Worm (Caenorhabditis elegans) whole organism, L1 larva: Measurements from ENCODE around the gene dnpp-1.

ENCODE experiments used
- F16B12.6 ChIP-seq: fragments of 150-350 bp; optimal IDR thresholded peaks from 2 replicates; lab custom pipeline; 2014; ENCODE audit warnings: missing biosample characterization, missing genetic modification characterization
- aha-1 ChIP-seq: fragments of 150-350 bp; optimal IDR thresholded peaks from 2 replicates; lab custom pipeline; 2014; ENCODE audit warnings: missing biosample characterization, missing genetic modification characterization
- alr-1 ChIP-seq: fragments of 200-800 bp; sonication (Bioruptor generic); optimal IDR thresholded peaks from 2 replicates; lab custom pipeline; 2018; ENCODE audit warnings: borderline replicate concordance, mild to moderate bottlenecking, missing genetic modification characterization, missing compliant biosample characterization
- aly-2 ChIP-seq: fragments of 150-350 bp; optimal IDR thresholded peaks from 2 replicates; lab custom pipeline; 2014; ENCODE audit warnings: missing biosample characterization, missing genetic modification characterization
- ama-1 ChIP-seq: fragments of 150-350 bp; optimal IDR thresholded peaks from 2 replicates; lab custom pipeline; 2014
- blmp-1 ChIP-seq: fragments of 150-350 bp; optimal IDR thresholded peaks from 2 replicates; lab custom pipeline; 2014; ENCODE audit warnings: missing biosample characterization, missing genetic modification characterization
- ceh-63 ChIP-seq: fragments of 200-800 bp; sonication (Bioruptor generic); optimal IDR thresholded peaks from 2 replicates; lab custom pipeline; 2018; ENCODE audit warnings: mild to moderate bottlenecking, missing genetic modification characterization, missing compliant biosample characterization
- ceh-88 ChIP-seq: fragments of 200-800 bp; sonication (Bioruptor generic); IDR thresholded peaks from 2 replicates; pipeline ENCODE4 v1.3.6; 2022; ENCODE audit warnings: missing genetic modification characterization, missing compliant biosample characterization
- ceh-90 ChIP-seq: sonication (generic microtip); optimal IDR thresholded peaks from 2 replicates; lab custom pipeline; 2016; ENCODE audit warnings: missing genetic modification characterization, missing compliant biosample characterization
- ces-1 ChIP-seq: fragments of 150-350 bp; optimal IDR thresholded peaks from 2 replicates; lab custom pipeline; 2014; ENCODE audit warnings: missing biosample characterization, missing genetic modification reagents, missing genetic modification characterization
- dpl-1 ChIP-seq, 3 experiments: fragments of 150-350 bp in 2 of 3; sonication (generic microtip) in 1 of 3; optimal IDR thresholded peaks; 2 replicates each; lab custom pipeline; 2014 to 2017; ENCODE audit warnings: missing biosample characterization in 3 of 3, missing genetic modification characterization in 3 of 3, missing genetic modification reagents in 3 of 3
- efl-1 ChIP-seq, 4 experiments: fragments of 150-350 bp; optimal IDR thresholded peaks in 3 of 4; peaks in 1 of 4; 1 replicate in 1 of 4; 2 replicates in 3 of 4; lab custom pipeline; 2014; ENCODE audit warnings: missing biosample characterization in 2 of 4, missing genetic modification characterization in 2 of 4, missing genetic modification reagents in 2 of 4
- elt-2 ChIP-seq: sonication (generic microtip); optimal IDR thresholded peaks from 2 replicates; lab custom pipeline; 2016; ENCODE audit warnings: missing genetic modification characterization, mild to moderate bottlenecking, inconsistent platforms, missing compliant biosample characterization, missing genetic modification reagents
- elt-3 ChIP-seq, 6 experiments: fragments of 150-350 bp in 1 of 6; sonication (generic microtip); optimal IDR thresholded peaks; 2 replicates each; lab custom pipeline; 2017 to 2018; ENCODE audit warnings: missing biosample characterization in 6 of 6, missing genetic modification characterization in 6 of 6, inconsistent platforms in 1 of 6
- fkh-4 ChIP-seq: sonication (generic microtip); optimal IDR thresholded peaks from 2 replicates; lab custom pipeline; 2016; ENCODE audit warnings: missing compliant biosample characterization, missing genetic modification characterization, borderline replicate concordance
- fos-1 ChIP-seq: fragments of 150-350 bp; optimal IDR thresholded peaks from 2 replicates; lab custom pipeline; 2014; ENCODE audit warnings: missing biosample characterization, missing genetic modification characterization
- hpl-2 ChIP-seq: fragments of 150-350 bp; optimal IDR thresholded peaks from 2 replicates; lab custom pipeline; 2014; ENCODE audit warnings: missing biosample characterization, missing genetic modification reagents, missing genetic modification characterization
- isw-1 ChIP-seq: fragments of 200-800 bp; sonication (Bioruptor generic); IDR thresholded peaks from 2 replicates; pipeline ENCODE4 v1.3.6; 2022; ENCODE audit warnings: missing genetic modification characterization, missing compliant biosample characterization
- jun-1 ChIP-seq: fragments of 150-350 bp; optimal IDR thresholded peaks from 2 replicates; lab custom pipeline; 2014; ENCODE audit warnings: missing biosample characterization, missing genetic modification reagents, missing genetic modification characterization
- lin-13 ChIP-seq: fragments of 150-350 bp; optimal IDR thresholded peaks from 2 replicates; lab custom pipeline; 2014; ENCODE audit warnings: missing biosample characterization, missing genetic modification reagents, missing genetic modification characterization
- lin-35 ChIP-seq, 2 experiments: fragments of 150-350 bp; optimal IDR thresholded peaks; 2 replicates each; lab custom pipeline; 2014; ENCODE audit warnings: missing biosample characterization in 2 of 2, missing genetic modification characterization in 2 of 2, missing genetic modification reagents in 2 of 2
- lsy-2 ChIP-seq, 2 experiments: fragments of 150-350 bp; optimal IDR thresholded peaks; 2 replicates each; lab custom pipeline; 2014; ENCODE audit warnings: missing biosample characterization in 2 of 2, missing genetic modification characterization in 2 of 2
- mab-9 ChIP-seq: fragments of 200-800 bp; sonication (Bioruptor generic); IDR thresholded peaks from 2 replicates; pipeline ENCODE4 v1.3.6; 2022; ENCODE audit warnings: missing genetic modification reagents, missing genetic modification characterization, missing compliant biosample characterization
- mep-1 ChIP-seq: fragments of 150-350 bp; optimal IDR thresholded peaks from 2 replicates; lab custom pipeline; 2014; ENCODE audit warnings: missing biosample characterization, missing genetic modification characterization
- nhr-11 ChIP-seq: fragments of 150-350 bp; optimal IDR thresholded peaks from 2 replicates; lab custom pipeline; 2014; ENCODE audit warnings: missing biosample characterization, missing genetic modification characterization
- nhr-12 ChIP-seq: sonication (generic microtip); optimal IDR thresholded peaks from 2 replicates; lab custom pipeline; 2017; ENCODE audit warnings: missing biosample characterization, missing genetic modification characterization
- nhr-19 ChIP-seq: fragments of 200-800 bp; sonication (Bioruptor generic); conservative IDR thresholded peaks from 2 replicates; pipeline ENCODE4 v1.3.6; 2022; ENCODE audit warnings: missing genetic modification characterization, missing compliant biosample characterization
- nhr-237 ChIP-seq: fragments of 150-350 bp; optimal IDR thresholded peaks from 2 replicates; lab custom pipeline; 2014; ENCODE audit warnings: missing biosample characterization, missing genetic modification characterization
- nhr-47 ChIP-seq: sonication (generic microtip); optimal IDR thresholded peaks from 2 replicates; lab custom pipeline; 2016; ENCODE audit warnings: mild to moderate bottlenecking, missing genetic modification characterization, moderate library complexity, missing compliant biosample characterization
- nhr-71 ChIP-seq: sonication (generic microtip); optimal IDR thresholded peaks from 2 replicates; lab custom pipeline; 2016; ENCODE audit warnings: mild to moderate bottlenecking, missing genetic modification characterization, moderate library complexity, missing compliant biosample characterization
- nhr-76 ChIP-seq: sonication (generic microtip); optimal IDR thresholded peaks from 2 replicates; lab custom pipeline; 2017; ENCODE audit warnings: missing biosample characterization, missing genetic modification characterization
- nhr-77 ChIP-seq: fragments of 150-350 bp; optimal IDR thresholded peaks from 2 replicates; lab custom pipeline; 2014; ENCODE audit warnings: missing biosample characterization, missing genetic modification characterization
- nhr-84 ChIP-seq: sonication (generic microtip); optimal IDR thresholded peaks from 2 replicates; lab custom pipeline; 2017; ENCODE audit warnings: missing biosample characterization, missing genetic modification characterization
- nhr-85 ChIP-seq: sonication (generic microtip); peaks from one replicate; lab custom pipeline; 2016; ENCODE audit warnings: missing genetic modification characterization, inconsistent platforms, missing compliant biosample characterization
- nhr-90 ChIP-seq: sonication (generic microtip); optimal IDR thresholded peaks from 2 replicates; lab custom pipeline; 2016; ENCODE audit warnings: mild to moderate bottlenecking, missing genetic modification characterization, missing compliant biosample characterization; ENCODE audit not compliant: poor library complexity
- pqm-1 ChIP-seq: sonication (generic microtip); optimal IDR thresholded peaks from 3 replicates; lab custom pipeline; 2017; ENCODE audit warnings: missing biosample characterization, missing genetic modification characterization
- rnt-1 ChIP-seq: sonication (generic microtip); optimal IDR thresholded peaks from 2 replicates; lab custom pipeline; 2016; ENCODE audit warnings: mild to moderate bottlenecking, missing genetic modification characterization, moderate library complexity, missing compliant biosample characterization
- snpc-4 ChIP-seq: fragments of 150-350 bp; optimal IDR thresholded peaks from 2 replicates; lab custom pipeline; 2014; ENCODE audit warnings: missing biosample characterization, missing genetic modification characterization
- snu-23 ChIP-seq: sonication (generic microtip); optimal IDR thresholded peaks from 2 replicates; lab custom pipeline; 2016; ENCODE audit warnings: missing genetic modification characterization, missing compliant biosample characterization
- sox-4 ChIP-seq: sonication (generic microtip); optimal IDR thresholded peaks from 2 replicates; lab custom pipeline; 2016; ENCODE audit warnings: missing genetic modification characterization, missing compliant biosample characterization
- sptf-1 ChIP-seq: fragments of 150-350 bp; optimal IDR thresholded peaks from 2 replicates; lab custom pipeline; 2014; ENCODE audit warnings: missing biosample characterization, missing genetic modification characterization
- swsn-7 ChIP-seq: sonication (generic microtip); optimal IDR thresholded peaks from 2 replicates; lab custom pipeline; 2016; ENCODE audit warnings: missing genetic modification characterization, missing compliant biosample characterization
- tbx-2 ChIP-seq: sonication (generic microtip); optimal IDR thresholded peaks from 2 replicates; lab custom pipeline; 2016; ENCODE audit warnings: missing genetic modification characterization, missing compliant biosample characterization
- unc-30 ChIP-seq: sonication (generic microtip); optimal IDR thresholded peaks from 2 replicates; lab custom pipeline; 2017; ENCODE audit warnings: missing biosample characterization, missing genetic modification characterization
- unc-62 ChIP-seq: fragments of 150-350 bp; optimal IDR thresholded peaks from 2 replicates; lab custom pipeline; 2014; ENCODE audit warnings: missing biosample characterization, missing genetic modification reagents, missing genetic modification characterization
- unc-86 ChIP-seq: sonication (generic microtip); optimal IDR thresholded peaks from 2 replicates; lab custom pipeline; 2016; ENCODE audit warnings: missing genetic modification characterization, missing compliant biosample characterization
- unc-98 ChIP-seq: fragments of 200-800 bp; sonication (Bioruptor generic); IDR thresholded peaks from 2 replicates; pipeline ENCODE4 v1.3.6; 2022; ENCODE audit warnings: missing genetic modification characterization, missing compliant biosample characterization
- xbp-1 ChIP-seq: sonication (generic microtip); optimal IDR thresholded peaks from 2 replicates; lab custom pipeline; 2016; ENCODE audit warnings: missing genetic modification characterization, missing compliant biosample characterization
- zag-1 ChIP-seq: fragments of 150-350 bp; optimal IDR thresholded peaks from 2 replicates; lab custom pipeline; 2014; ENCODE audit warnings: missing biosample characterization, missing genetic modification characterization
- ztf-11 ChIP-seq, 2 experiments: sonication (generic microtip); optimal IDR thresholded peaks; 2 replicates each; lab custom pipeline; 2016 to 2017; ENCODE audit warnings: missing genetic modification characterization in 2 of 2, missing biosample characterization in 1 of 2, missing compliant biosample characterization in 1 of 2

The dnpp-1 gene

ce11 chrIII:5855637-5856179 is 7.9 kb downstream of the dnpp-1 start, which contains the start of the genes cct-6 and alh-9 (continued):
- TF ChIP-seq snu-23 (GFP tag; lab: Kevin White, UChicago), result peak; percentile 89
- TF ChIP-seq ama-1 (lab: Kevin White, UChicago), result peak; percentile 49
- peak; percentile 63 for TF ChIP-seq nhr-237
- peak; percentile 38 for TF ChIP-seq elt-2
- peak; percentile 69 for TF ChIP-seq unc-86 (tag; lab: Kevin White, UChicago)
- TF ChIP-seq pqm-1 (tag; lab: Kevin White, UChicago), result no peak
- TF ChIP-seq nhr-77, result peak; percentile 76
- no peak for TF ChIP-seq ces-1 (GFP tag; lab: Kevin White, UChicago)
- TF ChIP-seq ceh-88, result no peak
- TF ChIP-seq aha-1 (tag; lab: Kevin White, UChicago), result no peak
- TF ChIP-seq elt-3 (tag; optimal IDR thresholded peaks at IDR 0.05; lab: Kevin White, UChicago), result peak in 3 of 6 experiments; percentile 24 to 92 (median 60)
- TF ChIP-seq jun-1, result peak; percentile 65
- no peak for TF ChIP-seq sptf-1
- no peak for TF ChIP-seq zag-1
- TF ChIP-seq fkh-4 (tag; lab: Kevin White, UChicago), result no peak
- TF ChIP-seq alr-1 (tag; lab: Kevin White, UChicago), result no peak
- TF ChIP-seq fos-1 (tag; lab: Kevin White, UChicago), result peak; percentile 62
- TF ChIP-seq rnt-1 (tag; lab: Kevin White, UChicago), result peak; percentile 81
- peak in 1 of 2 experiments; percentile 8 for TF ChIP-seq ztf-11 (tag; optimal IDR thresholded peaks at IDR 0.05; lab: Kevin White, UChicago)
- peak; percentile 78 for TF ChIP-seq nhr-19 (GFP tag; lab: Robert Waterston, UW)
- no peak for TF ChIP-seq unc-30 (tag; lab: Kevin White, UChicago)
- no peak for TF ChIP-seq sox-4 (tag; lab: Kevin White, UChicago)
- peak; percentile 65 for TF ChIP-seq nhr-90 (tag; lab: Kevin White, UChicago)
- TF ChIP-seq nhr-11 (tag; lab: Kevin White, UChicago), result peak; percentile 8
- no peak for TF ChIP-seq nhr-12 (tag; lab: Kevin White, UChicago)
- peak; percentile 81 for TF ChIP-seq nhr-47
- peak; percentile 82 for TF ChIP-seq nhr-85 (tag; lab: Kevin White, UChicago)
- no peak for TF ChIP-seq unc-62 (GFP tag; lab: Kevin White, UChicago)
- TF ChIP-seq snpc-4 (tag; lab: Kevin White, UChicago), result peak; percentile 51
- TF ChIP-seq blmp-1 (tag; lab: Kevin White, UChicago), result peak; percentile 87
- TF ChIP-seq unc-98, result no peak
- TF ChIP-seq ceh-63, result no peak
- peak; percentile 86 to 95 for TF ChIP-seq lsy-2 (tag; optimal IDR thresholded peaks at IDR 0.05; lab: Kevin White, UChicago)
- peak; percentile 98 for TF ChIP-seq lin-35 (GFP tag; optimal IDR thresholded peaks at IDR 0.05; lab: Kevin White, UChicago)
- no peak for TF ChIP-seq nhr-76 (tag; lab: Kevin White, UChicago)
- peak; percentile 53 for TF ChIP-seq F16B12.6 (tag; lab: Kevin White, UChicago)
- peak; percentile 95 to 98 (median 96) for TF ChIP-seq dpl-1 (GFP tag; optimal IDR thresholded peaks at IDR 0.05; lab: Kevin White, UChicago)

ce11 chrIII:5853240-5853639 is 10.4 kb downstream of the dnpp-1 start, which contains the start of gene ddx-23:
Gene ddx-23 (minus strand): TSS chrIII:5853269.
- TF ChIP-seq ama-1 (lab: Kevin White, UChicago) (peak; percentile 75), swsn-7 (tag; lab: Kevin White, UChicago) (peak; percentile 12), efl-1 (optimal IDR thresholded peaks at IDR 0.05; lab: Kevin White, UChicago) (peak; percentile 24 to 71), efl-1 (GFP tag; optimal IDR thresholded peaks at IDR 0.05 in 1 of 2; lab: Kevin White, UChicago) (peak; percentile 80 to 97), ztf-11 (tag; optimal IDR thresholded peaks at IDR 0.05; lab: Kevin White, UChicago) (peak in 1 of 2 experiments; percentile 46), lin-13 (GFP tag; lab: Kevin White, UChicago) (peak; percentile 10), dpl-1 (GFP tag; optimal IDR thresholded peaks at IDR 0.05; lab: Kevin White, UChicago) (peak; percentile 43 to 78 (median 60)), nhr-71 (tag; lab: Kevin White, UChicago) (peak; percentile 54), lsy-2 (tag; optimal IDR thresholded peaks at IDR 0.05; lab: Kevin White, UChicago) (peak in 1 of 2 experiments; percentile 17), nhr-84 (tag; lab: Kevin White, UChicago) (no peak), unc-86 (tag; lab: Kevin White, UChicago) (no peak), nhr-47 (peak; percentile 55), tbx-2 (tag; lab: Kevin White, UChicago) (no peak), ceh-90 (no peak), hpl-2 (GFP tag; lab: Kevin White, UChicago) (no peak), aha-1 (tag; lab: Kevin White, UChicago) (no peak), mab-9 (0 out of 2 replicates have a peak, but pooled peaks have one; percentile 6), nhr-11 (tag; lab: Kevin White, UChicago) (no peak), isw-1 (GFP tag; lab: Robert Waterston, UW) (no peak), snu-23 (GFP tag; lab: Kevin White, UChicago) (peak; percentile 38), nhr-19 (GFP tag; lab: Robert Waterston, UW) (0 out of 2 replicates have a peak, but pooled peaks have one; percentile 2), elt-2 (peak; percentile 19), rnt-1 (tag; lab: Kevin White, UChicago) (peak; percentile 9), xbp-1 (tag; lab: Kevin White, UChicago) (peak; percentile 16), lin-35 (GFP tag; optimal IDR thresholded peaks at IDR 0.05; lab: Kevin White, UChicago) (peak; percentile 61 to 84), mep-1 (peak; percentile 29), aly-2 (tag; lab: Kevin White, UChicago) (peak; percentile 70)
